Worm (Caenorhabditis elegans): ENCODE measurements around the gene C44C10.5.

ce11 chrX:11647165-11647564, 43.2 kb upstream of the C44C10.5 start, which contains the start of gene T04F8.8:
- TF ChIP-seq ztf-11 (tag; optimal IDR thresholded peaks at IDR 0.05) (no peak), lin-13 (GFP tag; optimal IDR thresholded peaks at IDR 0.05) (no peak), zip-2 (tag; optimal IDR thresholded peaks at IDR 0.05) (no peak), ama-1 (optimal IDR thresholded peaks at IDR 0.05) (no peak), fkh-10 (GFP tag; optimal IDR thresholded peaks at IDR 0.05) (no peak), nhr-41 (GFP tag; IDR thresholded peaks at IDR 0.05) (no peak), daf-16 (GFP tag; optimal IDR thresholded peaks at IDR 0.05) (no peak), daf-16 (tag; optimal IDR thresholded peaks at IDR 0.05) (no peak)
